Worm (Caenorhabditis elegans) whole organism, L4 larva: ENCODE measurements around the gene rhy-1.

ENCODE experiments used
- F37D6.2 ChIP-seq: sonication (generic microtip); optimal IDR thresholded peaks from 2 replicates; lab custom pipeline; 2016; ENCODE audit warnings: mild to moderate bottlenecking, missing genetic modification characterization, missing compliant biosample characterization
- F44E2.7 ChIP-seq: fragments of 200-800 bp; sonication (Bioruptor generic); IDR thresholded peaks from 2 replicates; pipeline ENCODE4 v2.1.2; 2022; ENCODE audit warnings: missing genetic modification characterization, missing compliant biosample characterization
- Y105C5A.15 ChIP-seq: fragments of 200-800 bp; sonication (Bioruptor generic); IDR thresholded peaks from 2 replicates; pipeline ENCODE4 v1.3.6; 2022; ENCODE audit warnings: missing genetic modification characterization, missing compliant biosample characterization
- Y48G9A.11 ChIP-seq: fragments of 200-800 bp; sonication (Bioruptor generic); IDR thresholded peaks from 2 replicates; pipeline ENCODE4 v1.3.6; 2022; ENCODE audit warnings: missing genetic modification reagents, missing genetic modification characterization, missing compliant biosample characterization
- aha-1 ChIP-seq: fragments of 150-350 bp; peaks from one replicate; lab custom pipeline; 2014; ENCODE audit warnings: missing biosample characterization, missing genetic modification characterization
- aly-2 ChIP-seq: sonication (generic microtip); optimal IDR thresholded peaks from 2 replicates; lab custom pipeline; 2018; ENCODE audit warnings: missing biosample characterization, missing genetic modification characterization
- attf-4 ChIP-seq: sonication (generic microtip); optimal IDR thresholded peaks from 3 replicates; lab custom pipeline; 2017; ENCODE audit warnings: missing biosample characterization, missing genetic modification characterization
- ceh-44 ChIP-seq: fragments of 200-800 bp; sonication (Bioruptor generic); IDR thresholded peaks from 2 replicates; pipeline ENCODE4 v1.3.6; 2022; ENCODE audit warnings: missing genetic modification reagents, missing genetic modification characterization, missing compliant biosample characterization
- ces-1 ChIP-seq: fragments of 150-350 bp; sonication (generic microtip); optimal IDR thresholded peaks from 4 replicates; lab custom pipeline; 2014; ENCODE audit warnings: missing biosample characterization, missing genetic modification reagents, missing genetic modification characterization
- daf-16 ChIP-seq, 3 experiments: sonication (generic microtip); optimal IDR thresholded peaks; 2 replicates each; lab custom pipeline; 2016 to 2017; ENCODE audit warnings: missing genetic modification characterization in 3 of 3, missing genetic modification reagents in 3 of 3, mild to moderate bottlenecking in 2 of 3, missing compliant biosample characterization in 2 of 3, missing biosample characterization in 1 of 3, moderate library complexity in 1 of 3
- daf-8 ChIP-seq: fragments of 200-800 bp; sonication (Bioruptor generic); IDR thresholded peaks from 2 replicates; pipeline ENCODE4 v1.3.6; 2022; ENCODE audit warnings: missing genetic modification characterization, missing compliant biosample characterization
- dmd-8 ChIP-seq: fragments of 200-800 bp; sonication (Bioruptor generic); IDR thresholded peaks from 2 replicates; pipeline ENCODE4 v1.3.6; 2022; ENCODE audit warnings: missing genetic modification characterization, missing compliant biosample characterization
- dve-1 ChIP-seq: sonication (generic microtip); optimal IDR thresholded peaks from 2 replicates; lab custom pipeline; 2017; ENCODE audit warnings: antibody characterized with exemption, mild to moderate bottlenecking, missing genetic modification characterization, missing compliant biosample characterization; ENCODE audit not compliant: insufficient read depth
- egl-27 ChIP-seq: sonication (generic microtip); optimal IDR thresholded peaks from 3 replicates; lab custom pipeline; 2017; ENCODE audit warnings: missing biosample characterization, missing genetic modification reagents, missing genetic modification characterization
- egl-43 ChIP-seq: fragments of 200-800 bp; sonication (Bioruptor generic); IDR thresholded peaks from 2 replicates; pipeline ENCODE4 v1.3.6; 2022; ENCODE audit warnings: missing genetic modification reagents, missing genetic modification characterization, missing compliant biosample characterization
- fkh-10 ChIP-seq: fragments of 150-350 bp; optimal IDR thresholded peaks from 2 replicates; lab custom pipeline; 2014; ENCODE audit warnings: missing biosample characterization, missing genetic modification reagents, missing genetic modification characterization
- fos-1 ChIP-seq: fragments of 150-350 bp; optimal IDR thresholded peaks from 2 replicates; lab custom pipeline; 2014; ENCODE audit warnings: missing biosample characterization, missing genetic modification characterization
- hlh-11 ChIP-seq: fragments of 200-800 bp; sonication (Bioruptor generic); optimal IDR thresholded peaks from 2 replicates; lab custom pipeline; 2018; ENCODE audit warnings: mild to moderate bottlenecking, missing genetic modification characterization, missing compliant biosample characterization
- hlh-30 ChIP-seq: sonication (generic microtip); optimal IDR thresholded peaks from 2 replicates; lab custom pipeline; 2017; ENCODE audit warnings: antibody characterized with exemption, mild to moderate bottlenecking, missing genetic modification characterization, missing compliant biosample characterization; ENCODE audit not compliant: insufficient read depth
- hmg-1.1 ChIP-seq: fragments of 200-800 bp; sonication (Bioruptor generic); IDR thresholded peaks from 2 replicates; pipeline ENCODE4 v1.3.6; 2022; ENCODE audit warnings: missing genetic modification reagents, missing genetic modification characterization, missing compliant biosample characterization
- lin-29 ChIP-seq: fragments of 200-800 bp; sonication (Bioruptor generic); IDR thresholded peaks from 2 replicates; pipeline ENCODE4 v1.3.6; 2022; ENCODE audit warnings: missing genetic modification reagents, missing genetic modification characterization, missing compliant biosample characterization
- mes-2 ChIP-seq: sonication (generic microtip); optimal IDR thresholded peaks from 2 replicates; lab custom pipeline; 2016; ENCODE audit warnings: missing genotype, mild to moderate bottlenecking, missing genetic modification characterization, missing compliant biosample characterization; ENCODE audit not compliant: poor library complexity, severe bottlenecking
- nhr-10 ChIP-seq: fragments of 150-350 bp; optimal IDR thresholded peaks from 2 replicates; lab custom pipeline; 2014; ENCODE audit warnings: missing biosample characterization, missing genetic modification characterization
- nhr-28 ChIP-seq: fragments of 150-350 bp; optimal IDR thresholded peaks from 2 replicates; lab custom pipeline; 2014; ENCODE audit warnings: missing biosample characterization, missing genetic modification characterization
- nhr-6 ChIP-seq: fragments of 150-350 bp; optimal IDR thresholded peaks from 2 replicates; lab custom pipeline; 2014; ENCODE audit warnings: missing biosample characterization, missing genetic modification characterization
- nhr-76 ChIP-seq: fragments of 150-350 bp; optimal IDR thresholded peaks from 2 replicates; lab custom pipeline; 2014; ENCODE audit warnings: missing biosample characterization, missing genetic modification characterization
- pha-4 ChIP-seq, 2 experiments: fragments of 150-350 bp in 1 of 2; fragments of 200-800 bp in 1 of 2; sonication (Bioruptor generic) in 1 of 2; IDR thresholded peaks in 1 of 2; optimal IDR thresholded peaks in 1 of 2; 2 replicates each; pipeline versions ENCODE4 v1.3.6 to Lab custom; 2014 to 2022; ENCODE audit warnings: missing genetic modification characterization in 2 of 2, missing genetic modification reagents in 2 of 2, missing biosample characterization in 1 of 2, missing compliant biosample characterization in 1 of 2
- pqm-1 ChIP-seq: sonication (generic microtip); optimal IDR thresholded peaks from 2 replicates; lab custom pipeline; 2017; ENCODE audit warnings: missing biosample characterization, missing genetic modification characterization
- sdz-12 ChIP-seq: fragments of 200-800 bp; sonication (Bioruptor generic); optimal IDR thresholded peaks from 2 replicates; lab custom pipeline; 2018; ENCODE audit warnings: mild to moderate bottlenecking, missing genetic modification characterization, missing compliant biosample characterization
- tag-97 ChIP-seq: fragments of 200-800 bp; sonication (Bioruptor generic); IDR thresholded peaks from 2 replicates; pipeline ENCODE4 v1.3.6; 2022; ENCODE audit warnings: missing genetic modification characterization, missing compliant biosample characterization
- unc-62 ChIP-seq, 3 experiments: fragments of 150-350 bp in 1 of 3; sonication (generic microtip); optimal IDR thresholded peaks in 2 of 3; peaks in 1 of 3; 1 replicate in 1 of 3; 2 replicates in 2 of 3; lab custom pipeline; 2014 to 2017; ENCODE audit warnings: missing biosample characterization in 3 of 3, missing genetic modification characterization in 3 of 3, missing genetic modification reagents in 3 of 3, missing genotype in 1 of 3

rhy-1 gene

ce11 chrII:9177080-9177479 lies 15.9 kb downstream of the rhy-1 start, which contains the start of the genes sec-5 and pir-1 (continued):
- TF ChIP-seq ceh-44 (GFP tag; lab: Robert Waterston, UW): no peak
- TF ChIP-seq dmd-8 (GFP tag; lab: Robert Waterston, UW): no peak
- no peak for TF ChIP-seq nhr-10 (tag; lab: Kevin White, UChicago)
- TF ChIP-seq daf-8 (GFP tag; lab: Robert Waterston, UW): no peak
- TF ChIP-seq daf-16 (GFP tag; optimal IDR thresholded peaks at IDR 0.05; lab: Kevin White, UChicago): no peak
- TF ChIP-seq daf-16 (tag; optimal IDR thresholded peaks at IDR 0.05; lab: Kevin White, UChicago): peak; percentile 46
- no peak for TF ChIP-seq sdz-12
- TF ChIP-seq hmg-1.1 (GFP tag; lab: Robert Waterston, UW): no peak
- TF ChIP-seq hlh-30 (tag; lab: Kevin White, UChicago): no peak
- no peak for TF ChIP-seq ces-1
- peak; percentile 78 for TF ChIP-seq mes-2 (tag; lab: Kevin White, UChicago)
- no peak for TF ChIP-seq pqm-1
- TF ChIP-seq fkh-10 (GFP tag; lab: Kevin White, UChicago): no peak

ce11 chrII:9178811-9179210 lies 17.6 kb downstream of the rhy-1 start:
- TF ChIP-seq unc-62 (GFP tag; optimal IDR thresholded peaks at IDR 0.05 in 1 of 2; lab: Kevin White, UChicago): peak in 1 of 2 experiments; percentile 78
- no peak for TF ChIP-seq unc-62 (tag; optimal IDR thresholded peaks at IDR 0.05; lab: Kevin White, UChicago)
- TF ChIP-seq pha-4 (GFP tag; IDR thresholded peaks at IDR 0.05; lab: Robert Waterston, UW): no peak
- TF ChIP-seq pha-4 (tag; optimal IDR thresholded peaks at IDR 0.05; lab: Kevin White, UChicago): no peak

DNA sequence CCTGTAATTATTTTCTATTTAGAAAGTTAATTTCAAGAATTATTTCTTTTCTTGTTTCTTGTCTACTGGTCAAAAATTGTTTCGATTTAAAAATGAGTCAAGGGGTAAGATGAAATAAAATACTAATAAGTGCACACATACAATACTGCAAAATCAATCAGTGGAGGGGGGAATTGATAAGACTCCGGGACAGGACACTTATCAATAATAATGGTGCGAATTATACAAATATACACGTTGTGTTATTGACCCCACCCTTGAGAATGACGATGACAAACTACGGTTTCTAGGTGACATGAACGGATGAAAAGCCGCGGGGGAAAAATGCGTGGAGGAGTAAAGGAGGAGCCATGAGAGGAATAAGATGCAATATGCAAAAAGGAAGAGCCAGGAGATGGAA lies 20.0 kb downstream of the rhy-1 start:
- peak; percentile 4 for TF ChIP-seq mes-2 (tag; lab: Kevin White, UChicago)
- no peak for TF ChIP-seq aha-1 (tag; lab: Kevin White, UChicago)
- peak; percentile 41 for TF ChIP-seq dve-1
- TF ChIP-seq pqm-1: peak; percentile 85
- TF ChIP-seq nhr-28 (tag; lab: Kevin White, UChicago): peak; percentile 65
- TF ChIP-seq hlh-11 (tag; lab: Kevin White, UChicago): peak; percentile 26
- no peak for TF ChIP-seq lin-29 (GFP tag; lab: Robert Waterston, UW)
- no peak for TF ChIP-seq daf-16 (GFP tag; optimal IDR thresholded peaks at IDR 0.05; lab: Kevin White, UChicago)
- TF ChIP-seq daf-16 (tag; optimal IDR thresholded peaks at IDR 0.05; lab: Kevin White, UChicago): peak; percentile 48

DNA sequence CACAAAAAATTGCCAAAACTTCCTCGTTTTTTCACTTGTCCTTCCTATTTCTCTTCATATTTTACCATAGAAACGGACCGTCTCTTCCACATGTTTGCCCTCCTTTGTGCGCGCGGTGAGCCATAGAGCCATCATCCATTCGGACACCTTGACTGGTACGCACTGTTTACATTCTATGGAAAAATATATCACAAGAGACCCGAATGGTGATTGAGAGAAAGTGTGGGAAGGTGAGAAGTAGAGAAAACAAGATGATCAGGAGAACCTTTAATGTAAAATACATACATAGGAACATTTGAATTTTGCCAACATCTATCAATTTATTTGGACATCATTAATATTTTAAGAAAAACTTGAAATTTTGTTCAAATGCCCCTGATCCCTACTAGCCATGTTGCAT lies 24.7 kb downstream of the rhy-1 start:
- TF ChIP-seq egl-43 (GFP tag; lab: Robert Waterston, UW): no peak
- TF ChIP-seq fos-1 (tag; lab: Kevin White, UChicago): no peak
- peak in 1 of 2 experiments; percentile 58 for TF ChIP-seq unc-62 (GFP tag; optimal IDR thresholded peaks at IDR 0.05 in 1 of 2; lab: Kevin White, UChicago)
- no peak for TF ChIP-seq unc-62 (tag; optimal IDR thresholded peaks at IDR 0.05; lab: Kevin White, UChicago)
- no peak for TF ChIP-seq nhr-76 (tag; lab: Kevin White, UChicago)
- TF ChIP-seq pqm-1: no peak
- peak; percentile 29 for TF ChIP-seq nhr-6 (tag; lab: Kevin White, UChicago)
- no peak for TF ChIP-seq egl-27 (tag; lab: Kevin White, UChicago)
- TF ChIP-seq attf-4 (tag; lab: Kevin White, UChicago): no peak
- no peak for TF ChIP-seq tag-97 (GFP tag; lab: Robert Waterston, UW)
- no peak for TF ChIP-seq pha-4 (GFP tag; IDR thresholded peaks at IDR 0.05; lab: Robert Waterston, UW)
- peak; percentile 87 for TF ChIP-seq pha-4 (tag; optimal IDR thresholded peaks at IDR 0.05; lab: Kevin White, UChicago)

ce11 chrII:9188380-9188779 lies 27.2 kb downstream of the rhy-1 start, which contains the start of gene sym-2:
TSS of gene sym-2 (minus strand) at chrII:9188480.
- no peak for TF ChIP-seq F37D6.2 (tag; lab: Kevin White, UChicago)
- TF ChIP-seq F44E2.7 (GFP tag; lab: Robert Waterston, UW): no peak
- no peak for TF ChIP-seq daf-8 (GFP tag; lab: Robert Waterston, UW)
- no peak for TF ChIP-seq Y105C5A.15 (GFP tag; lab: Robert Waterston, UW)
- no peak for TF ChIP-seq Y48G9A.11 (GFP tag; lab: Robert Waterston, UW)
- no peak for TF ChIP-seq nhr-6 (tag; lab: Kevin White, UChicago)
- TF ChIP-seq aly-2 (tag; lab: Kevin White, UChicago): no peak
- no peak for TF ChIP-seq egl-43 (GFP tag; lab: Robert Waterston, UW)
